Fruit fly (Drosophila melanogaster): Measurements from ENCODE around the gene rictor.

- TF ChIP-seq CG16779 (tag; optimal IDR thresholded peaks at IDR 0.05): peak; percentile 35
- TF ChIP-seq Met (GFP tag; optimal IDR thresholded peaks at IDR 0.05): peak; percentile 18
- TF ChIP-seq svp (GFP tag): no peak
- TF ChIP-seq CG10631 (GFP tag; optimal IDR thresholded peaks at IDR 0.05): peak; percentile 71
- TF ChIP-seq Sox15 (GFP tag; optimal IDR thresholded peaks at IDR 0.05): no peak
- peak; percentile 85 for TF ChIP-seq CG32006 (GFP tag; optimal IDR thresholded peaks at IDR 0.05)
- TF ChIP-seq Lpt (GFP tag; optimal IDR thresholded peaks at IDR 0.05): peak; percentile 33
- TF ChIP-seq CG8119 (GFP tag; IDR thresholded peaks at IDR 0.05): peak; percentile 55; the same call in 1 of the 3 replicates
- TF ChIP-seq OdsH (GFP tag; optimal IDR thresholded peaks at IDR 0.05): peak; percentile 54
- peak; percentile 89 for TF ChIP-seq Eip78C (GFP tag)
- peak; percentile 74 for TF ChIP-seq CG6808 (GFP tag; optimal IDR thresholded peaks at IDR 0.05)
Observed at dm6 chrX:19224580-19225303, 36.3 kb downstream of the rictor start.
